Fruit fly (Drosophila melanogaster) whole organism, embryonic: ENCODE data around the gene Scr.

Source experiments
- Adf1 ChIP-seq: fragments of 200-800 bp; sonication (Bioruptor generic); IDR thresholded peaks from 2 replicates; pipeline ENCODE4 v1.3.6; 2022; ENCODE audit warnings: missing biosample characterization, missing genetic modification characterization
- CG12659 ChIP-seq: fragments of 200-800 bp; sonication (Bioruptor generic); optimal IDR thresholded peaks from 3 replicates; lab custom pipeline; 2017; ENCODE audit warnings: mild to moderate bottlenecking, missing biosample characterization, missing genetic modification reagents, missing genetic modification characterization
- CG14441 ChIP-seq: fragments of 200-800 bp; sonication (Bioruptor generic); IDR thresholded peaks from 2 replicates; pipeline ENCODE4 v1.3.6; 2022; ENCODE audit warnings: missing biosample characterization, missing genetic modification characterization
- CG1647 ChIP-seq: fragments of 200-800 bp; sonication (Bioruptor generic); optimal IDR thresholded peaks from 3 replicates; lab custom pipeline; 2016; ENCODE audit warnings: missing biosample characterization, missing genetic modification characterization
- CG16813 ChIP-seq: fragments of 200-800 bp; sonication (Bioruptor generic); IDR thresholded peaks from 3 replicates; pipeline ENCODE4 v1.3.6; 2022; ENCODE audit warnings: missing biosample characterization, missing genetic modification characterization; ENCODE audit not compliant: partially characterized antibody
- CG17912 ChIP-seq: fragments of 200-800 bp; sonication (Bioruptor generic); optimal IDR thresholded peaks from 2 replicates; lab custom pipeline; 2018; ENCODE audit warnings: missing biosample characterization, mild to moderate bottlenecking, missing genetic modification characterization
- CG1792 ChIP-seq: fragments of 200-800 bp; sonication (Bioruptor generic); optimal IDR thresholded peaks from 2 replicates; lab custom pipeline; 2016; ENCODE audit warnings: missing biosample characterization, missing genetic modification characterization
- CG18476 ChIP-seq: fragments of 200-800 bp; sonication (Bioruptor generic); optimal IDR thresholded peaks from 2 replicates; lab custom pipeline; 2016; ENCODE audit warnings: missing biosample characterization, mild to moderate bottlenecking, missing genetic modification characterization
- CG2120 ChIP-seq: fragments of 200-800 bp; sonication (Bioruptor generic); optimal IDR thresholded peaks from 3 replicates; lab custom pipeline; 2016; ENCODE audit warnings: missing biosample characterization, missing genetic modification characterization
- CG2129 ChIP-seq: fragments of 200-800 bp; sonication (Bioruptor generic); IDR thresholded peaks from 2 replicates; pipeline ENCODE4 v1.3.6; 2022; ENCODE audit warnings: missing biosample characterization, missing genetic modification characterization; ENCODE audit not compliant: partially characterized antibody
- CG2199 ChIP-seq: fragments of 200-800 bp; sonication (Bioruptor generic); IDR thresholded peaks from 3 replicates; pipeline ENCODE4 v1.3.6; 2022; ENCODE audit warnings: missing biosample characterization, missing genetic modification characterization
- CG33213 ChIP-seq: fragments of 200-800 bp; sonication (Bioruptor generic); optimal IDR thresholded peaks from 3 replicates; lab custom pipeline; 2016; ENCODE audit warnings: missing biosample characterization, missing genetic modification characterization
- CG4282 ChIP-seq: fragments of 200-800 bp; sonication (Bioruptor generic); optimal IDR thresholded peaks from 2 replicates; lab custom pipeline; 2016; ENCODE audit warnings: missing biosample characterization, missing genetic modification characterization
- CG4617 ChIP-seq: fragments of 200-800 bp; sonication (Bioruptor generic); optimal IDR thresholded peaks from 3 replicates; lab custom pipeline; 2016; ENCODE audit warnings: missing biosample characterization, missing genetic modification characterization, borderline replicate concordance
- CG6765 ChIP-seq: fragments of 200-800 bp; sonication (Bioruptor generic); optimal IDR thresholded peaks from 3 replicates; lab custom pipeline; 2017; ENCODE audit warnings: missing biosample characterization, mild to moderate bottlenecking, missing genetic modification characterization
- CG7786 ChIP-seq: fragments of 200-800 bp; sonication (Bioruptor generic); optimal IDR thresholded peaks from 2 replicates; lab custom pipeline; 2016; ENCODE audit warnings: missing biosample characterization, missing genetic modification characterization
- CG9797 ChIP-seq: fragments of 200-800 bp; sonication (Bioruptor generic); optimal IDR thresholded peaks from 3 replicates; lab custom pipeline; 2018; ENCODE audit warnings: missing biosample characterization, mild to moderate bottlenecking, missing genetic modification characterization
- D ChIP-seq, 2 experiments: fragments of 200-800 bp in 1 of 2; fragments of >200 bp in 1 of 2; sonication (Bioruptor generic) in 1 of 2; optimal IDR thresholded peaks; 2 replicates in 1 of 2; 3 replicates in 1 of 2; lab custom pipeline; 2017; ENCODE audit warnings: mild to moderate bottlenecking in 1 of 2, missing biosample characterization in 1 of 2, missing genetic modification characterization in 1 of 2, missing genetic modification reagents in 1 of 2
- D19A ChIP-seq: fragments of 200-800 bp; optimal IDR thresholded peaks from 3 replicates; lab custom pipeline; 2019; ENCODE audit warnings: missing biosample characterization, mild to moderate bottlenecking, missing genetic modification characterization, moderate library complexity
- Dref ChIP-seq: fragments of 200-800 bp; sonication (Bioruptor generic); IDR thresholded peaks from 2 replicates; pipeline ENCODE4 v1.3.6; 2022; ENCODE audit warnings: missing biosample characterization, missing genetic modification characterization
- MTF-1 ChIP-seq: fragments of 200-800 bp; sonication (Bioruptor generic); optimal IDR thresholded peaks from 2 replicates; lab custom pipeline; 2018; ENCODE audit warnings: missing biosample characterization, mild to moderate bottlenecking, missing genetic modification characterization, borderline replicate concordance
- Oaz ChIP-seq: fragments of 200-800 bp; sonication (Bioruptor generic); IDR thresholded peaks from 2 replicates; pipeline ENCODE4 v1.3.6; 2022; ENCODE audit warnings: missing biosample characterization, missing genetic modification characterization
- Pdp1 ChIP-seq, 2 experiments: fragments of 200-800 bp; sonication (Bioruptor generic); optimal IDR thresholded peaks; 3 replicates each; lab custom pipeline; 2016; ENCODE audit warnings: missing biosample characterization in 2 of 2, missing genetic modification characterization in 2 of 2, mild to moderate bottlenecking in 1 of 2, moderate library complexity in 1 of 2
- Scr ChIP-seq: fragments of 200-800 bp; sonication (Bioruptor generic); IDR thresholded peaks from 2 replicates; pipeline ENCODE4 v1.3.6; 2022; ENCODE audit warnings: missing biosample characterization, missing genetic modification characterization; ENCODE audit not compliant: partially characterized antibody
- Sry-β ChIP-seq: fragments of 200-800 bp; sonication (Bioruptor generic); optimal IDR thresholded peaks from 2 replicates; lab custom pipeline; 2018; ENCODE audit warnings: missing biosample characterization, mild to moderate bottlenecking, missing genetic modification characterization, moderate library complexity
- TFAM ChIP-seq: fragments of 200-800 bp; sonication (Bioruptor generic); optimal IDR thresholded peaks from 2 replicates; lab custom pipeline; 2017; ENCODE audit warnings: missing biosample characterization, missing genetic modification characterization, inconsistent platforms
- ab ChIP-seq: fragments of 200-800 bp; sonication (Bioruptor generic); optimal IDR thresholded peaks from 2 replicates; lab custom pipeline; 2016; ENCODE audit warnings: missing biosample characterization, missing genetic modification characterization
- ac ChIP-seq: fragments of 200-800 bp; sonication (Bioruptor generic); optimal IDR thresholded peaks from 3 replicates; lab custom pipeline; 2017; ENCODE audit warnings: missing biosample characterization, mild to moderate bottlenecking, missing genetic modification characterization
- ara ChIP-seq: fragments of 200-800 bp; sonication (Bioruptor generic); IDR thresholded peaks from 2 replicates; pipeline ENCODE4 v1.3.6; 2022; ENCODE audit warnings: missing biosample characterization, missing genetic modification characterization
- ash1 ChIP-seq: fragments of 200-800 bp; sonication (Bioruptor generic); optimal IDR thresholded peaks from 2 replicates; lab custom pipeline; 2018; ENCODE audit warnings: missing biosample characterization, mild to moderate bottlenecking, missing genetic modification characterization
- cato ChIP-seq: fragments of 200-800 bp; sonication (Bioruptor generic); optimal IDR thresholded peaks from 2 replicates; lab custom pipeline; 2016; ENCODE audit warnings: missing biosample characterization, missing genetic modification characterization, borderline replicate concordance
- chif ChIP-seq, 2 experiments: fragments of 200-800 bp; sonication (Bioruptor generic); optimal IDR thresholded peaks; 3 replicates each; lab custom pipeline; 2016; ENCODE audit warnings: missing biosample characterization in 2 of 2, missing genetic modification characterization in 2 of 2
- chm ChIP-seq: fragments of 200-800 bp; sonication (Bioruptor generic); IDR thresholded peaks from 2 replicates; pipeline ENCODE4 v1.3.6; 2022; ENCODE audit warnings: missing biosample characterization, missing genetic modification characterization
- crol ChIP-seq: fragments of 200-800 bp; sonication (Bioruptor generic); IDR thresholded peaks from 2 replicates; pipeline ENCODE4 v1.3.6; 2022; ENCODE audit warnings: missing biosample characterization, missing genetic modification characterization
- dmrt11E ChIP-seq: fragments of 200-800 bp; sonication (Bioruptor generic); optimal IDR thresholded peaks from 3 replicates; lab custom pipeline; 2018; ENCODE audit warnings: missing biosample characterization, mild to moderate bottlenecking, missing genetic modification characterization, moderate library complexity
- eyg ChIP-seq: fragments of 200-800 bp; sonication (Bioruptor generic); optimal IDR thresholded peaks from 3 replicates; lab custom pipeline; 2016; ENCODE audit warnings: missing biosample characterization, missing genetic modification characterization
- fd64A ChIP-seq: fragments of 200-800 bp; sonication (Bioruptor generic); optimal IDR thresholded peaks from 3 replicates; lab custom pipeline; 2018; ENCODE audit warnings: missing biosample characterization, mild to moderate bottlenecking, missing genetic modification characterization
- gce ChIP-seq: fragments of 200-800 bp; sonication (Bioruptor generic); IDR thresholded peaks from 3 replicates; pipeline ENCODE4 v1.3.6; 2022; ENCODE audit warnings: missing biosample characterization, missing genetic modification characterization
- h ChIP-seq: fragments of >200 bp; optimal IDR thresholded peaks from 2 replicates; lab custom pipeline; 2017
- jigr1 ChIP-seq: fragments of 200-800 bp; sonication (Bioruptor generic); IDR thresholded peaks from 3 replicates; pipeline ENCODE4 v1.3.6; 2022; ENCODE audit warnings: missing biosample characterization, missing genetic modification characterization
- jing ChIP-seq: fragments of 200-800 bp; sonication (Bioruptor generic); optimal IDR thresholded peaks from 2 replicates; lab custom pipeline; 2018; ENCODE audit warnings: missing biosample characterization, mild to moderate bottlenecking, missing genetic modification characterization
- lov ChIP-seq, 2 experiments: fragments of 200-800 bp in 1 of 2; fragments of >200 bp in 1 of 2; sonication (Bioruptor generic) in 1 of 2; IDR thresholded peaks in 1 of 2; optimal IDR thresholded peaks in 1 of 2; 2 replicates in 1 of 2; 3 replicates in 1 of 2; pipeline versions ENCODE4 v1.3.6 to Lab custom; 2017 to 2022; ENCODE audit warnings: missing biosample characterization in 1 of 2, missing genetic modification characterization in 1 of 2
- onecut ChIP-seq: fragments of 200-800 bp; sonication (Bioruptor generic); IDR thresholded peaks from 2 replicates; pipeline ENCODE4 v1.3.6; 2022; ENCODE audit warnings: missing biosample characterization, missing genetic modification characterization
- rib ChIP-seq: fragments of 200-800 bp; sonication (Bioruptor generic); IDR thresholded peaks from 2 replicates; pipeline ENCODE4 v1.3.6; 2022; ENCODE audit warnings: missing biosample characterization, missing genetic modification characterization
- sens ChIP-seq: fragments of 200-800 bp; sonication (Bioruptor generic); peaks from one replicate; lab custom pipeline; 2016; ENCODE audit warnings: missing biosample characterization, missing genetic modification characterization
- stc ChIP-seq: fragments of 200-800 bp; sonication (Bioruptor generic); IDR thresholded peaks from 2 replicates; pipeline ENCODE4 v1.3.6; 2022; ENCODE audit warnings: missing biosample characterization, missing genetic modification characterization
- unpg ChIP-seq: fragments of 200-800 bp; sonication (Bioruptor generic); optimal IDR thresholded peaks from 3 replicates; lab custom pipeline; 2018; ENCODE audit warnings: missing biosample characterization, mild to moderate bottlenecking, missing genetic modification characterization, moderate library complexity
- zf30C ChIP-seq: fragments of 200-800 bp; sonication (Bioruptor generic); optimal IDR thresholded peaks from 3 replicates; lab custom pipeline; 2018; ENCODE audit warnings: missing biosample characterization, mild to moderate bottlenecking, missing genetic modification characterization

Gene Scr

dm6 chr3R:6817977-6818903 is 31.5 kb downstream of the Scr start (continued):
- TF ChIP-seq fd64A (GFP tag; lab: Kevin White, UChicago) (no peak), lov (optimal IDR thresholded peaks at IDR 0.05; lab: Kevin White, UChicago) (no peak), lov (GFP tag; IDR thresholded peaks at IDR 0.05; lab: Robert Waterston, UW) (0 out of 3 replicates have a peak, but pooled peaks have one; percentile 46), CG9797 (GFP tag; lab: Kevin White, UChicago) (no peak), CG16813 (GFP tag; lab: Robert Waterston, UW) (no peak), h (lab: Kevin White, UChicago) (no peak), Pdp1 (GFP tag; optimal IDR thresholded peaks at IDR 0.05; lab: Kevin White, UChicago) (peak; percentile 32 to 33), stc (GFP tag; lab: Robert Waterston, UW) (peak; percentile 75), D (optimal IDR thresholded peaks at IDR 0.05; lab: Kevin White, UChicago) (peak; percentile 60), D (GFP tag; optimal IDR thresholded peaks at IDR 0.05; lab: Kevin White, UChicago) (no peak), chm (GFP tag; lab: Robert Waterston, UW) (peak; percentile 69; the same call in 1 of the 2 replicates), ab (no peak), jigr1 (no peak), CG7786 (GFP tag; lab: Kevin White, UChicago) (peak; percentile 24), MTF-1 (GFP tag; lab: Kevin White, UChicago) (no peak), CG17912 (GFP tag; lab: Kevin White, UChicago) (no peak), zf30C (peak; percentile 14), sens (GFP tag; lab: Kevin White, UChicago) (peak; percentile 93), CG2129 (GFP tag; lab: Robert Waterston, UW) (no peak), crol (GFP tag; lab: Robert Waterston, UW) (no peak), ac (GFP tag; lab: Kevin White, UChicago) (no peak), CG2199 (0 out of 3 replicates have a peak, but pooled peaks have one; percentile 43), CG1792 (GFP tag; lab: Kevin White, UChicago) (no peak), Oaz (GFP tag; lab: Robert Waterston, UW) (no peak), ara (GFP tag; lab: Robert Waterston, UW) (peak; percentile 59; the same call in 1 of the 2 replicates), CG18476 (GFP tag; lab: Kevin White, UChicago) (peak; percentile 42), Adf1 (GFP tag; lab: Robert Waterston, UW) (no peak), Dref (GFP tag; lab: Robert Waterston, UW) (no peak), CG1647 (no peak), chif (GFP tag; optimal IDR thresholded peaks at IDR 0.05; lab: Kevin White, UChicago) (peak in 1 of 2 experiments; percentile 67), TFAM (no peak), CG12659 (GFP tag; lab: Kevin White, UChicago) (no peak), CG4282 (GFP tag; lab: Kevin White, UChicago) (no peak), CG2120 (GFP tag; lab: Kevin White, UChicago) (peak; percentile 51), CG4617 (GFP tag; lab: Kevin White, UChicago) (no peak), rib (no peak), gce (GFP tag; lab: Robert Waterston, UW) (0 out of 3 replicates have a peak, but pooled peaks have one; percentile 51), ash1 (GFP tag; lab: Kevin White, UChicago) (no peak), onecut (no peak), CG14441 (GFP tag; lab: Robert Waterston, UW) (peak; percentile 68), dmrt11E (tag; lab: Kevin White, UChicago) (peak; percentile 52), CG33213 (GFP tag; lab: Kevin White, UChicago) (no peak), jing (GFP tag; lab: Kevin White, UChicago) (peak; percentile 9), Sry-β (GFP tag; lab: Kevin White, UChicago) (no peak), D19A (tag; lab: Kevin White, UChicago) (no peak), Scr (GFP tag; lab: Robert Waterston, UW) (no peak), CG6765 (GFP tag; lab: Kevin White, UChicago) (no peak), eyg (GFP tag; lab: Kevin White, UChicago) (no peak), cato (GFP tag; lab: Kevin White, UChicago) (no peak), unpg (GFP tag; lab: Kevin White, UChicago) (peak; percentile 47)
